Worm (Caenorhabditis elegans) whole organism, L4 larva: ENCODE results near the gene eng-1.

ENCODE experiments used
- D1046.2 ChIP-seq: fragments of 200-800 bp; sonication (Bioruptor generic); IDR thresholded peaks from 2 replicates; pipeline ENCODE4 v1.3.6; 2022; ENCODE audit warnings: missing genetic modification characterization, missing compliant biosample characterization
- F26F4.8 ChIP-seq: fragments of 200-800 bp; sonication (Bioruptor generic); conservative IDR thresholded peaks from 2 replicates; pipeline ENCODE4 v1.3.6; 2022; ENCODE audit warnings: missing genetic modification characterization, missing compliant biosample characterization
- T20F7.1 ChIP-seq: fragments of 200-800 bp; sonication (Bioruptor generic); optimal IDR thresholded peaks from 2 replicates; lab custom pipeline; 2018; ENCODE audit warnings: mild to moderate bottlenecking, missing genetic modification characterization, missing compliant biosample characterization
- T26A8.4 ChIP-seq: fragments of 200-800 bp; sonication (Bioruptor generic); IDR thresholded peaks from 2 replicates; pipeline ENCODE4 v1.3.6; 2022; ENCODE audit warnings: missing genetic modification characterization, missing compliant biosample characterization
- Y5F2A.4 ChIP-seq: fragments of 200-800 bp; sonication (Bioruptor generic); optimal IDR thresholded peaks from 2 replicates; lab custom pipeline; 2018; ENCODE audit warnings: mild to moderate bottlenecking, missing genetic modification characterization, missing compliant biosample characterization
- Y75B8A.6 ChIP-seq: fragments of 200-800 bp; sonication (Bioruptor generic); IDR thresholded peaks from 2 replicates; pipeline ENCODE4 v1.3.6; 2022; ENCODE audit warnings: missing genetic modification reagents, missing genetic modification characterization, missing compliant biosample characterization
- ZK337.2 ChIP-seq: fragments of 200-800 bp; sonication (Bioruptor generic); IDR thresholded peaks from 2 replicates; pipeline ENCODE4 v1.3.6; 2022; ENCODE audit warnings: missing genetic modification reagents, missing genetic modification characterization, missing compliant biosample characterization
- aha-1 ChIP-seq: fragments of 150-350 bp; peaks from one replicate; lab custom pipeline; 2014; ENCODE audit warnings: missing biosample characterization, missing genetic modification characterization
- aly-2 ChIP-seq: sonication (generic microtip); optimal IDR thresholded peaks from 2 replicates; lab custom pipeline; 2018; ENCODE audit warnings: missing biosample characterization, missing genetic modification characterization
- ama-1 ChIP-seq: fragments of 150-350 bp; optimal IDR thresholded peaks from 2 replicates; lab custom pipeline; 2014; ENCODE audit warnings: inconsistent platforms, mixed read lengths
- arid-1 ChIP-seq: fragments of 200-800 bp; sonication (Bioruptor generic); conservative IDR thresholded peaks from 2 replicates; pipeline ENCODE4 v1.3.6; 2022; ENCODE audit warnings: missing genetic modification reagents, missing genetic modification characterization, missing compliant biosample characterization
- daf-16 ChIP-seq, 3 experiments: sonication (generic microtip); optimal IDR thresholded peaks; 2 replicates each; lab custom pipeline; 2016 to 2017; ENCODE audit warnings: missing genetic modification characterization in 3 of 3, missing genetic modification reagents in 3 of 3, mild to moderate bottlenecking in 2 of 3, missing compliant biosample characterization in 2 of 3, missing biosample characterization in 1 of 3, moderate library complexity in 1 of 3
- daf-19 ChIP-seq: fragments of 200-800 bp; sonication (Bioruptor generic); conservative IDR thresholded peaks from 2 replicates; pipeline ENCODE4 v1.3.6; 2022; ENCODE audit warnings: missing genetic modification characterization, missing compliant biosample characterization
- dmd-6 ChIP-seq: fragments of 200-800 bp; sonication (Bioruptor generic); IDR thresholded peaks from 2 replicates; pipeline ENCODE4 v1.3.6; 2022; ENCODE audit warnings: missing genetic modification reagents, missing genetic modification characterization, missing compliant biosample characterization
- dmd-9 ChIP-seq: fragments of 200-800 bp; sonication (Bioruptor generic); IDR thresholded peaks from 2 replicates; pipeline ENCODE4 v1.3.6; 2022; ENCODE audit warnings: missing genetic modification reagents, missing genetic modification characterization, missing compliant biosample characterization
- dpl-1 ChIP-seq: fragments of 150-350 bp; optimal IDR thresholded peaks from 2 replicates; lab custom pipeline; 2014; ENCODE audit warnings: missing biosample characterization, missing genetic modification reagents, missing genetic modification characterization
- dve-1 ChIP-seq: sonication (generic microtip); optimal IDR thresholded peaks from 2 replicates; lab custom pipeline; 2017; ENCODE audit warnings: antibody characterized with exemption, mild to moderate bottlenecking, missing genetic modification characterization, missing compliant biosample characterization; ENCODE audit not compliant: insufficient read depth
- gei-8 ChIP-seq: fragments of 200-800 bp; sonication (Bioruptor generic); optimal IDR thresholded peaks from 2 replicates; lab custom pipeline; 2018; ENCODE audit warnings: mild to moderate bottlenecking, missing genetic modification characterization, missing compliant biosample characterization
- hlh-11 ChIP-seq: fragments of 200-800 bp; sonication (Bioruptor generic); optimal IDR thresholded peaks from 2 replicates; lab custom pipeline; 2018; ENCODE audit warnings: mild to moderate bottlenecking, missing genetic modification characterization, missing compliant biosample characterization
- hlh-30 ChIP-seq: sonication (generic microtip); optimal IDR thresholded peaks from 2 replicates; lab custom pipeline; 2017; ENCODE audit warnings: antibody characterized with exemption, mild to moderate bottlenecking, missing genetic modification characterization, missing compliant biosample characterization; ENCODE audit not compliant: insufficient read depth
- lin-13 ChIP-seq: fragments of 150-350 bp; optimal IDR thresholded peaks from 2 replicates; lab custom pipeline; 2014; ENCODE audit warnings: missing biosample characterization, missing genetic modification reagents, missing genetic modification characterization
- lin-29 ChIP-seq: fragments of 200-800 bp; sonication (Bioruptor generic); IDR thresholded peaks from 2 replicates; pipeline ENCODE4 v1.3.6; 2022; ENCODE audit warnings: missing genetic modification reagents, missing genetic modification characterization, missing compliant biosample characterization
- lin-38 ChIP-seq: fragments of 200-800 bp; sonication (Bioruptor generic); IDR thresholded peaks from 2 replicates; pipeline ENCODE4 v1.3.6; 2022; ENCODE audit warnings: missing genetic modification reagents, missing genetic modification characterization, missing compliant biosample characterization
- lsy-2 ChIP-seq, 2 experiments: fragments of 150-350 bp in 1 of 2; sonication (generic microtip) in 1 of 2; optimal IDR thresholded peaks; 2 replicates each; lab custom pipeline; 2014 to 2017; ENCODE audit warnings: missing biosample characterization in 2 of 2, missing genetic modification characterization in 2 of 2
- mdl-1 ChIP-seq, 2 experiments: fragments of 150-350 bp in 1 of 2; sonication (generic microtip) in 1 of 2; optimal IDR thresholded peaks; 2 replicates each; lab custom pipeline; 2014 to 2017; ENCODE audit warnings: missing biosample characterization in 2 of 2, missing genetic modification characterization in 2 of 2
- mdt-29 ChIP-seq: fragments of 200-800 bp; sonication (Bioruptor generic); IDR thresholded peaks from 2 replicates; pipeline ENCODE4 v1.3.6; 2022; ENCODE audit warnings: missing genetic modification reagents, missing genetic modification characterization, missing compliant biosample characterization
- mep-1 ChIP-seq: fragments of 150-350 bp; sonication (generic microtip); optimal IDR thresholded peaks from 3 replicates; lab custom pipeline; 2014; ENCODE audit warnings: missing biosample characterization, missing genetic modification characterization
- mes-2 ChIP-seq: sonication (generic microtip); optimal IDR thresholded peaks from 2 replicates; lab custom pipeline; 2016; ENCODE audit warnings: missing genotype, mild to moderate bottlenecking, missing genetic modification characterization, missing compliant biosample characterization; ENCODE audit not compliant: poor library complexity, severe bottlenecking
- nhr-10 ChIP-seq: fragments of 150-350 bp; optimal IDR thresholded peaks from 2 replicates; lab custom pipeline; 2014; ENCODE audit warnings: missing biosample characterization, missing genetic modification characterization
- nhr-102 ChIP-seq: sonication (generic microtip); optimal IDR thresholded peaks from 2 replicates; lab custom pipeline; 2016; ENCODE audit warnings: mild to moderate bottlenecking, missing genetic modification characterization, moderate library complexity, missing compliant biosample characterization
- nhr-11 ChIP-seq: fragments of 150-350 bp; optimal IDR thresholded peaks from 2 replicates; lab custom pipeline; 2014; ENCODE audit warnings: missing biosample characterization, missing genetic modification characterization
- nhr-25 ChIP-seq: sonication (generic microtip); optimal IDR thresholded peaks from 2 replicates; lab custom pipeline; 2017; ENCODE audit warnings: missing genetic modification characterization, mild to moderate bottlenecking, missing compliant biosample characterization, antibody characterized with exemption, moderate library complexity, borderline replicate concordance; ENCODE audit not compliant: insufficient read depth
- nhr-42 ChIP-seq: fragments of 200-800 bp; sonication (Bioruptor generic); IDR thresholded peaks from 2 replicates; pipeline ENCODE4 v1.3.6; 2022; ENCODE audit warnings: missing genetic modification characterization, missing compliant biosample characterization
- nhr-48 ChIP-seq: sonication (generic microtip); optimal IDR thresholded peaks from 2 replicates; lab custom pipeline; 2016; ENCODE audit warnings: mild to moderate bottlenecking, missing genetic modification characterization, missing compliant biosample characterization
- nhr-6 ChIP-seq: fragments of 150-350 bp; optimal IDR thresholded peaks from 2 replicates; lab custom pipeline; 2014; ENCODE audit warnings: missing biosample characterization, missing genetic modification characterization
- nhr-77 ChIP-seq: fragments of 150-350 bp; optimal IDR thresholded peaks from 2 replicates; lab custom pipeline; 2014; ENCODE audit warnings: missing biosample characterization, missing genetic modification characterization
- php-3 ChIP-seq: fragments of 200-800 bp; sonication (Bioruptor generic); IDR thresholded peaks from 2 replicates; pipeline ENCODE4 v1.3.6; 2022; ENCODE audit warnings: missing genetic modification reagents, missing genetic modification characterization, missing compliant biosample characterization
- rbr-2 ChIP-seq: sonication (generic microtip); optimal IDR thresholded peaks from 2 replicates; lab custom pipeline; 2016; ENCODE audit warnings: missing genotype, missing genetic modification characterization, missing compliant biosample characterization
- set-16 ChIP-seq: fragments of 200-800 bp; sonication (Bioruptor generic); IDR thresholded peaks from 2 replicates; pipeline ENCODE4 v1.3.6; 2022; ENCODE audit warnings: missing genetic modification reagents, missing genetic modification characterization, missing compliant biosample characterization
- skn-1 ChIP-seq: fragments of 150-350 bp; optimal IDR thresholded peaks from 2 replicates; lab custom pipeline; 2014; ENCODE audit warnings: missing biosample characterization, missing genetic modification characterization
- snpc-4 ChIP-seq: fragments of 150-350 bp; optimal IDR thresholded peaks from 2 replicates; lab custom pipeline; 2014; ENCODE audit warnings: missing biosample characterization, missing genetic modification characterization
- spr-1 ChIP-seq: sonication (generic microtip); optimal IDR thresholded peaks from 2 replicates; lab custom pipeline; 2016; ENCODE audit warnings: mild to moderate bottlenecking, missing genetic modification characterization, missing compliant biosample characterization
- unc-62 ChIP-seq, 3 experiments: fragments of 150-350 bp in 1 of 3; sonication (generic microtip); optimal IDR thresholded peaks in 2 of 3; peaks in 1 of 3; 1 replicate in 1 of 3; 2 replicates in 2 of 3; lab custom pipeline; 2014 to 2017; ENCODE audit warnings: missing biosample characterization in 3 of 3, missing genetic modification characterization in 3 of 3, missing genetic modification reagents in 3 of 3, missing genotype in 1 of 3
- zfp-2 ChIP-seq: sonication (generic microtip); optimal IDR thresholded peaks from 2 replicates; lab custom pipeline; 2016; ENCODE audit warnings: mild to moderate bottlenecking, missing genetic modification characterization, missing compliant biosample characterization
- zfp-3 ChIP-seq: fragments of 200-800 bp; sonication (Bioruptor generic); conservative IDR thresholded peaks from 2 replicates; pipeline ENCODE4 v1.3.6; 2022; ENCODE audit warnings: missing genetic modification reagents, missing genetic modification characterization, missing compliant biosample characterization
- zip-2 ChIP-seq: fragments of 150-350 bp; optimal IDR thresholded peaks from 2 replicates; lab custom pipeline; 2014; ENCODE audit warnings: missing biosample characterization, missing genetic modification characterization

The eng-1 gene

DNA sequence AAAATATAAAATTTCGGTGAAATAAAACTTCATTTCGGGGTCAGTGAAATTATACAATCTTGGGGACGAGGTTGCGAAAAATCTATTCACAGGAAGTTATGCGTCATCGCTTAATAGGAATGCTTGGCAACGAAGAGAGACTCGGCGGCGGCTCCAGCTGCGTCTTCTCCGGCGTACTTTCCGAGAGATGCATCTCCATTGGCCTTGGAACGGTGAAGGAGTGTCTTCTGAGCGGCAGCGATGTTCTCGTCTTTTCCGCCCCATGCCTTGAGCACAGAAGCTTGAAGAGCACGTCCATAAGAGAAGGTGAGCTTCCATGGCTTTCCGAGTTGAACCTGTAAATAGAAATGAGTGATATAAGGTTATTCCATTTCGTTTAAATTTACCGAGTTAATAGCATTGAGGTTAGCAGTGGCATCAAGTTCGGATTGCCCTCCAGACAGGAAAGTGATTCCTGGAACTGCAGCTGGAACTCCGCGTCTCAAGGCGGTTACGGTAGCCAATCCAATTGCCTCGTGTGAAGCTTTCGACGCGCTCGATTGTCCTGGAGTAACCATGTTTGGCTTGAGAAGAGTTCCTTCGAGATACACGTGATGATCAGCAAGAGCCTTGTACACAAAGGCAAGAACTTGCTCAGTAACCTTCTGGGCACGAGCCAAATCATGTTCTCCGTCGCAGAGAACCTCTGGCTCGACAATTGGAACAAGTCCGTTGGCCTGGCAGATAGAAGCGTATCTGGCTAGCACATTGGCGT is 6.5 kb upstream of the eng-1 start:
- TF ChIP-seq nhr-42 (GFP tag; lab: Robert Waterston, UW) (0 out of 2 replicates have a peak, but pooled peaks have one; percentile 5), arid-1 (no peak), aha-1 (tag; lab: Kevin White, UChicago) (peak; percentile 94), skn-1 (peak; percentile 22), nhr-11 (tag; lab: Kevin White, UChicago) (no peak), D1046.2 (GFP tag; lab: Robert Waterston, UW) (0 out of 2 replicates have a peak, but pooled peaks have one; percentile 47), set-16 (peak; percentile 67), T20F7.1 (GFP tag; lab: Kevin White, UChicago) (peak; percentile 12), zfp-2 (no peak), php-3 (GFP tag; lab: Robert Waterston, UW) (0 out of 2 replicates have a peak, but pooled peaks have one; percentile 8), ZK337.2 (GFP tag; lab: Robert Waterston, UW) (no peak)

DNA sequence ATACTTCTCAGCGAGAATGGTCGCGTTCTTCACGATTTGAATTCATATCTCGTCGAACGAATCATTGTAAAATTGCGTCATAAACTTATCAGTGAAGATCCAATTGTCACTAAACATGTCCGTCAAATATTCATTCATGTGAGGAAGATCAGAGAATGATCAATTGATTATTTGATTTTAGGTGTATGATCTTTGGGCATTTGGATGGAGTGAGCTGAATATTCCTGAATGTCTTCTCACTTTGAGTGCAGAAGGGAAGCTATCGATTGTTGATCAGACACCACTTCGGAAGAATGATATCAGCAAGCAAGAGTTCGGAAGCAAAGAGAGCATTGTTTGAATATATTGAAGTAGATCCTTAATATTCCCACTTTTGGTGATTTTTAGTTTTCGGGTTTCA is 6.0 kb upstream of the eng-1 start:
- TF ChIP-seq dmd-9 (no peak), mes-2 (tag; lab: Kevin White, UChicago) (peak; percentile 42), dpl-1 (GFP tag; lab: Kevin White, UChicago) (peak; percentile 11), nhr-10 (tag; lab: Kevin White, UChicago) (peak; percentile 64), aha-1 (tag; lab: Kevin White, UChicago) (peak; percentile 92), mdt-29 (peak; percentile 51; the same call in 1 of the 2 replicates), gei-8 (GFP tag; lab: Kevin White, UChicago) (peak; percentile 43), ZK337.2 (GFP tag; lab: Robert Waterston, UW) (no peak), hlh-30 (peak; percentile 55), unc-62 (GFP tag; optimal IDR thresholded peaks at IDR 0.05 in 1 of 2; lab: Kevin White, UChicago) (peak in 1 of 2 experiments; percentile 98), unc-62 (tag; optimal IDR thresholded peaks at IDR 0.05; lab: Kevin White, UChicago) (no peak), nhr-25 (tag; lab: Kevin White, UChicago) (peak; percentile 85), Y75B8A.6 (GFP tag; lab: Robert Waterston, UW) (peak; percentile 68), lin-38 (peak; percentile 40; the same call in 1 of the 2 replicates), mep-1 (peak; percentile 80), zip-2 (tag; lab: Kevin White, UChicago) (no peak), nhr-48 (peak; percentile 68), T26A8.4 (GFP tag; lab: Robert Waterston, UW) (peak; percentile 31; the same call in 1 of the 2 replicates), zfp-3 (GFP tag; lab: Robert Waterston, UW) (no peak; the same call in 1 of the 2 replicates), snpc-4 (tag; lab: Kevin White, UChicago) (no peak), lin-29 (GFP tag; lab: Robert Waterston, UW) (no peak), dve-1 (peak; percentile 96), nhr-6 (tag; lab: Kevin White, UChicago) (no peak), T20F7.1 (GFP tag; lab: Kevin White, UChicago) (peak; percentile 74), nhr-77 (tag; lab: Kevin White, UChicago) (peak; percentile 61), aly-2 (tag; lab: Kevin White, UChicago) (no peak), rbr-2 (tag; lab: Kevin White, UChicago) (no peak), dmd-6 (GFP tag; lab: Robert Waterston, UW) (peak; percentile 58), F26F4.8 (GFP tag; lab: Robert Waterston, UW) (no peak), ama-1 (peak; percentile 66), Y5F2A.4 (GFP tag; lab: Kevin White, UChicago) (peak; percentile 37), daf-19 (GFP tag; lab: Robert Waterston, UW) (no peak), lsy-2 (tag; optimal IDR thresholded peaks at IDR 0.05; lab: Kevin White, UChicago) (peak in 1 of 2 experiments; percentile 62), spr-1 (peak; percentile 22), mdl-1 (tag; optimal IDR thresholded peaks at IDR 0.05; lab: Kevin White, UChicago) (peak in 1 of 2 experiments; percentile 31), D1046.2 (GFP tag; lab: Robert Waterston, UW) (no peak), hlh-11 (peak; percentile 64), daf-16 (GFP tag; optimal IDR thresholded peaks at IDR 0.05; lab: Kevin White, UChicago) (no peak), daf-16 (tag; optimal IDR thresholded peaks at IDR 0.05; lab: Kevin White, UChicago) (peak; percentile 58), lin-13 (GFP tag; lab: Kevin White, UChicago) (peak; percentile 40), nhr-102 (tag; lab: Kevin White, UChicago) (peak; percentile 51)
